Fruit fly (Drosophila melanogaster): ENCODE results near the gene CG4199.

DNA sequence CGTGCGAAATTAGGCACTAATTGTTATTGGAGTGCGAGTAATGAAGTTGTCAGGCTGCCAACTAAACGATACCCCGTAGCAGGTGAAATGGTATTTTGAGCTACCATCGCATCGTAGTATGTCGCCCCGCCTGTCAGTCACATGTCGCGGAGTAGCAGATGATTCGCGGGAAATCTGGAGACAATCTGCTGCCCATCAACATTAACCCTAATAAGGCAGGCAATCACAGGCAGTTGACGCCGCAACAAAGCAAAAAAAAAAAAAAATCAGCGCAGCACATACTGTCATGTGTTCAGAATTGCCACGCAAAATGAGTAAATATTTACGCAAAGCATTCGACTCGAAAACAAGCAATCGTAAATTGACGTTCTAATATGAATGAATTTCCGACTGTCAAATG, 30.6 kb upstream of the CG4199 start:
- TF ChIP-seq CG8478 (optimal IDR thresholded peaks at IDR 0.05), result no peak
- no peak for TF ChIP-seq EcR (GFP tag; optimal IDR thresholded peaks at IDR 0.05)

Measured in whole organism.